Worm (Caenorhabditis elegans) whole organism, L3 larva: ENCODE results near the gene egl-13.
A peak's percentile ranks its signal among the peaks of the same experiment; 100 is the strongest.

ENCODE experiments used
- ZK546.5 ChIP-seq: sonication (generic microtip); optimal IDR thresholded peaks from 2 replicates; lab custom pipeline; 2017; ENCODE audit warnings: missing biosample characterization, missing genetic modification characterization
- elt-2 ChIP-seq: sonication (generic microtip); optimal IDR thresholded peaks from 2 replicates; lab custom pipeline; 2016; ENCODE audit warnings: missing genetic modification reagents, mild to moderate bottlenecking, missing genetic modification characterization, missing compliant biosample characterization
- eor-1 ChIP-seq, 2 experiments: fragments of 150-350 bp; optimal IDR thresholded peaks; 2 replicates each; lab custom pipeline; 2014 to 2018; ENCODE audit warnings: missing biosample characterization in 2 of 2, missing genetic modification characterization in 2 of 2
- nhr-25 ChIP-seq: sonication (generic microtip); optimal IDR thresholded peaks from 2 replicates; lab custom pipeline; 2017; ENCODE audit warnings: missing biosample characterization, missing genetic modification characterization
- nhr-28 ChIP-seq: fragments of 150-350 bp; optimal IDR thresholded peaks from 2 replicates; lab custom pipeline; 2014; ENCODE audit warnings: missing biosample characterization, missing genetic modification characterization
- nhr-43 ChIP-seq: sonication (generic microtip); optimal IDR thresholded peaks from 2 replicates; lab custom pipeline; 2016; ENCODE audit warnings: mild to moderate bottlenecking, missing genetic modification characterization, missing compliant biosample characterization; ENCODE audit not compliant: poor library complexity, severe bottlenecking
- pha-4 ChIP-seq: fragments of 150-350 bp; optimal IDR thresholded peaks from 2 replicates; lab custom pipeline; 2014; ENCODE audit warnings: missing biosample characterization, missing genetic modification reagents, missing genetic modification characterization
- pqm-1 ChIP-seq: fragments of 150-350 bp; optimal IDR thresholded peaks from 2 replicates; lab custom pipeline; 2017; ENCODE audit warnings: missing biosample characterization, missing genetic modification characterization, inconsistent platforms
- tbx-2 ChIP-seq: sonication (generic microtip); optimal IDR thresholded peaks from 2 replicates; lab custom pipeline; 2016; ENCODE audit warnings: mild to moderate bottlenecking, missing genetic modification characterization, missing compliant biosample characterization
- unc-62 ChIP-seq: fragments of 150-350 bp; sonication (generic microtip); optimal IDR thresholded peaks from 4 replicates; lab custom pipeline; 2014; ENCODE audit warnings: missing biosample characterization, missing genetic modification reagents, missing genetic modification characterization
- zag-1 ChIP-seq: fragments of 150-350 bp; optimal IDR thresholded peaks from 2 replicates; lab custom pipeline; 2014; ENCODE audit warnings: missing biosample characterization, missing genetic modification characterization
- ztf-11 ChIP-seq: fragments of 150-350 bp; optimal IDR thresholded peaks from 2 replicates; lab custom pipeline; 2014; ENCODE audit warnings: missing biosample characterization, missing genetic modification characterization

egl-13 gene

DNA sequence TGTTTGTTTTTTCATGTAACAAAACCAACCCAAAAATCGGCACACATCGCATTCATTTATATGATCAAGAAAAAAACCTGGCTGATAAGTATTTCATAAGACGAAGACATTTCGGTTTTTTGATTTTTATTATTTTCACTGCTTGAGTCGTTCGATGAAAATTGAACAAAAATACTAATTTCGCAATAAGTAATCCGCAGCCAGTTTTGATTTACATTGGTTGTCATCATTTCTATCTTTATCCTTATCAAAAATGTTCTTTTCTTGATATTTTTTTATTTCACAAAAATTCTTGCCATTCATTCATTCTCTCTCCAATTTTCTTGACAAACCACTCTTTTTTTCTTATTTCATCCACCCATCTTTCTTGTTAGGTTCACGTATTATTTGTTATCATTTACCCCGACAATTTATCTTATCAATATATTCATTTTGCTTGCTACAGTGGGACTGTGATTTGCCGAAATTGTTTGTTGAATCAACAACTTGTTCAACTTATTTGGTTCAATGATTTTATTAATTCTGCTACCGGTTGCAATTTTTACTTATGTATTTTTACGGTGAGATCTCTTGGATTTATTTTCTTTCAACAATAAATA lies 50.5 kb downstream of the egl-13 start, which contains the start of gene cyp-43A1:
Gene cyp-43A1, plus strand, starts transcription at position 446 of the 599 bp plus-strand sequence.
- TF ChIP-seq ztf-11 (tag; lab: Kevin White, UChicago): no peak
- TF ChIP-seq elt-2: peak; percentile 71

DNA sequence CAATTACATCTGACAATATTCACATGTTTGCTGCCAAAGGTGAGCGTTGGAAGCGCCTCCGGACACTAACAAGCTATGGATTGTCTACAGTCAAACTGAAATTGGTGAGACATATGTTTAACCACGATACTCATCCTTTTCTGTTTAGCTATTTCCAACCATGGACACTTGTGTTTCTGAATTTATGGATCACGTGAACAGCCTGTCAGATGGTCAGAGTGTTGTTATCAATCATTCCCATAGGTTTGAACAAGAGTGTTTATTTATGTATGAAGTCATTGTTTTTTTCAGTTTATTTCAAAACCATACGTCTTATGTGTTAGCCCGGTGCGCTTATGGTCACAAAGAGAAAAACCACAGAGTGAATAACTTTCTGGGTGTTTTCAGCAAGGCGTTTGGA lies 51.7 kb downstream of the egl-13 start:
- no peak for TF ChIP-seq nhr-43 (tag; lab: Kevin White, UChicago)
- TF ChIP-seq pqm-1 (tag; lab: Kevin White, UChicago): peak; percentile 17
- TF ChIP-seq pha-4 (tag; lab: Kevin White, UChicago): peak; percentile 25

DNA sequence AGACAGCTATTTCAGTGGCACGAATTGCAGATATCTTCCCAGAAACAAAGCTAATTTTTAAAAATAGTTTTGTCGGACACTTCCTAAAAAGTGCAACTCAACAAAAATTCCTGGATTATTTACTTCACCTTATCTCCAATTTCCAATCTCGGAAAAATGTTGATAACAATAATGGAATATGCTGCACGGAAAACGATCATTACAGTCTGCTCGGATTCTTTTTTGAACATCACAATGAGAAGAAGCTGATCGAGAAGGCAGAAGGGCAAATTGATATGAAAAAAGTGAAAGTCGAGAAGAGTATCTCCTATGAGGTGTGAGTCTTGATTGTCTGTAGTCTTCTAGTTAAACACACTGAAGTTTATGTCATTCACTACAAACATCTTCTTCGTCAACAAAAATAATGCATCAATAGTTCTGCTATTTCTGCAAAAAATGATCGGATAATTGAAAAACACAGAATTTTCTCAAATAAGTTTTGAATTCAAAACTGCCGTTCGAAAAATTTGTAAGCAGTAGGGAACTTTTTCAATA lies 52.3 kb downstream of the egl-13 start:
- TF ChIP-seq ZK546.5 (tag; lab: Kevin White, UChicago) (no peak), elt-2 (peak; percentile 28)

DNA sequence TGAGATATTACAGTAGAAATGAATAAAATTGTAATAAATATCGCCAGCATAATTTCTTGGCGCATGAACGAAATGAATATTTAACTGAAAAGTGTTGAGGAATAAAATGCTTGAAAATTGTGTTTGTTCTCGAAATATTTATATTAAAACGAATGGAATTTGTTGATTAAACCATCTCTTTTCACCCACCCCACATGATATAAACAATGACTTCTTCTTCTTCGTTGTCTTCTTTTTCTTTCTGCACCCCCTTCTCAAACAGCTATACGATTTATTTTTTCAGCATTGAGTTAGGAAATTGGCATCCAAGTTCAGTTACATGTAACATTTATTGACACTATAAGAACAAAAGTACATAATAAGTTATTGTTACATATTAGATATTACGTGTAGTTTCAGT lies 56.5 kb downstream of the egl-13 start, which contains the start of gene C41G11.1:
Gene C41G11.1, minus strand, starts transcription at position 101 of the 400 bp plus-strand sequence.
- TF ChIP-seq nhr-25 (tag; lab: Kevin White, UChicago) (no peak), unc-62 (GFP tag; lab: Kevin White, UChicago) (no peak)

- TF ChIP-seq eor-1 (tag; optimal IDR thresholded peaks at IDR 0.05; lab: Kevin White, UChicago) (no peak), tbx-2 (no peak), unc-62 (GFP tag; lab: Kevin White, UChicago) (no peak), zag-1 (tag; lab: Kevin White, UChicago) (no peak), nhr-28 (tag; lab: Kevin White, UChicago) (no peak)
These were observed 57.3 kb downstream of the egl-13 start for ce11 chrX:5720929-5721328.
